Fruit fly (Drosophila melanogaster) whole organism, prepupa: ENCODE measurements around the gene RPA1.

Experiments used
- Blimp-1 ChIP-seq: fragments of 200-800 bp; sonication (Bioruptor generic); optimal IDR thresholded peaks from 3 replicates; lab custom pipeline; 2017; ENCODE audit warnings: missing biosample characterization, missing genetic modification characterization, mild to moderate bottlenecking, moderate library complexity, missing genetic modification reagents
- CG10631 ChIP-seq: fragments of 200-800 bp; sonication (Bioruptor generic); optimal IDR thresholded peaks from 2 replicates; lab custom pipeline; 2016; ENCODE audit warnings: missing biosample characterization, missing genetic modification characterization
- CG10669 ChIP-seq: fragments of 200-800 bp; sonication (Bioruptor generic); optimal IDR thresholded peaks from 3 replicates; lab custom pipeline; 2018; ENCODE audit warnings: missing biosample characterization, mild to moderate bottlenecking, missing genetic modification characterization, moderate library complexity
- CG11902 ChIP-seq: fragments of 200-800 bp; sonication (Bioruptor generic); optimal IDR thresholded peaks from 3 replicates; lab custom pipeline; 2016; ENCODE audit warnings: missing biosample characterization, missing genetic modification characterization
- CG1621 ChIP-seq: fragments of 200-800 bp; sonication (Bioruptor generic); optimal IDR thresholded peaks from 3 replicates; lab custom pipeline; 2018; ENCODE audit warnings: missing biosample characterization, mild to moderate bottlenecking, missing genetic modification characterization
- CG16779 ChIP-seq: fragments of 200-800 bp; sonication (Bioruptor generic); optimal IDR thresholded peaks from 3 replicates; lab custom pipeline; 2017; ENCODE audit warnings: missing biosample characterization, mild to moderate bottlenecking, missing genetic modification characterization
- CG3032 ChIP-seq: fragments of 200-800 bp; optimal IDR thresholded peaks from 2 replicates; lab custom pipeline; 2019; ENCODE audit warnings: missing biosample characterization, mild to moderate bottlenecking, missing genetic modification characterization, moderate library complexity
- CG31627 ChIP-seq: fragments of 200-800 bp; sonication (Bioruptor generic); optimal IDR thresholded peaks from 3 replicates; lab custom pipeline; 2016; ENCODE audit warnings: missing biosample characterization, missing genetic modification characterization
- CG32006 ChIP-seq: fragments of 200-800 bp; sonication (Bioruptor generic); optimal IDR thresholded peaks from 3 replicates; lab custom pipeline; 2017; ENCODE audit warnings: missing biosample characterization, mild to moderate bottlenecking, missing genetic modification characterization
- CG34406 ChIP-seq: fragments of 200-800 bp; sonication (Bioruptor generic); optimal IDR thresholded peaks from 3 replicates; lab custom pipeline; 2016; ENCODE audit warnings: missing biosample characterization, missing genetic modification characterization
- CG3919 ChIP-seq: fragments of 200-800 bp; sonication (Bioruptor generic); optimal IDR thresholded peaks from 3 replicates; lab custom pipeline; 2016; ENCODE audit warnings: missing biosample characterization, missing genetic modification characterization
- CG6163 ChIP-seq: fragments of 200-800 bp; sonication (Bioruptor generic); IDR thresholded peaks from 3 replicates; pipeline ENCODE4 v1.3.6; 2022; ENCODE audit warnings: missing biosample characterization, missing genetic modification characterization
- CG6276 ChIP-seq: fragments of 200-800 bp; sonication (Bioruptor generic); optimal IDR thresholded peaks from 2 replicates; lab custom pipeline; 2017; ENCODE audit warnings: missing biosample characterization, mild to moderate bottlenecking, missing genetic modification characterization
- CG6792 ChIP-seq: fragments of 200-800 bp; sonication (Bioruptor generic); optimal IDR thresholded peaks from 3 replicates; lab custom pipeline; 2016; ENCODE audit warnings: missing biosample characterization, missing genetic modification characterization
- CG6854 ChIP-seq: fragments of 200-800 bp; sonication (Bioruptor generic); optimal IDR thresholded peaks from 2 replicates; lab custom pipeline; 2017; ENCODE audit warnings: missing biosample characterization, mild to moderate bottlenecking, missing genetic modification characterization
- CG7368 ChIP-seq: fragments of 200-800 bp; sonication (Bioruptor generic); optimal IDR thresholded peaks from 3 replicates; lab custom pipeline; 2016; ENCODE audit warnings: missing biosample characterization, missing genetic modification characterization
- CG8119 ChIP-seq: fragments of 200-800 bp; sonication (Bioruptor generic); IDR thresholded peaks from 3 replicates; pipeline ENCODE4 v1.3.6; 2022; ENCODE audit warnings: missing biosample characterization, missing genetic modification characterization
- CG8319 ChIP-seq: fragments of 200-800 bp; sonication (Bioruptor generic); optimal IDR thresholded peaks from 3 replicates; lab custom pipeline; 2016; ENCODE audit warnings: missing biosample characterization, missing genetic modification characterization
- CG9139 ChIP-seq: fragments of 200-800 bp; sonication (Bioruptor generic); optimal IDR thresholded peaks from 3 replicates; lab custom pipeline; 2017; ENCODE audit warnings: missing biosample characterization, mild to moderate bottlenecking, missing genetic modification characterization
- Eip75B ChIP-seq: fragments of 200-800 bp; sonication (Bioruptor generic); optimal IDR thresholded peaks from 3 replicates; lab custom pipeline; 2016; ENCODE audit warnings: missing biosample characterization, missing genetic modification characterization
- Eip78C ChIP-seq: fragments of 200-800 bp; sonication (Bioruptor generic); peaks from one replicate; lab custom pipeline; 2016; ENCODE audit warnings: missing biosample characterization, missing genetic modification characterization
- Eip93F ChIP-seq: fragments of 200-800 bp; sonication (Bioruptor generic); optimal IDR thresholded peaks from 2 replicates; lab custom pipeline; 2016; ENCODE audit warnings: missing biosample characterization, mild to moderate bottlenecking, missing genetic modification characterization
- Ets21C ChIP-seq: fragments of 200-800 bp; sonication (Bioruptor generic); optimal IDR thresholded peaks from 3 replicates; lab custom pipeline; 2016; ENCODE audit warnings: missing biosample characterization, missing genetic modification characterization
- Ets96B ChIP-seq: fragments of 200-800 bp; optimal IDR thresholded peaks from 2 replicates; lab custom pipeline; 2019; ENCODE audit warnings: missing biosample characterization, mild to moderate bottlenecking, missing genetic modification characterization, moderate library complexity
- Hr38 ChIP-seq: sonication (Bioruptor generic); optimal IDR thresholded peaks from 2 replicates; lab custom pipeline; 2016; ENCODE audit warnings: missing biosample characterization, missing genetic modification characterization
- Hr39 ChIP-seq: fragments of 200-800 bp; sonication (Bioruptor generic); optimal IDR thresholded peaks from 2 replicates; lab custom pipeline; 2016; ENCODE audit warnings: missing biosample characterization, missing genetic modification characterization
- Hr4 ChIP-seq: fragments of 200-800 bp; sonication (Bioruptor generic); optimal IDR thresholded peaks from 3 replicates; lab custom pipeline; 2016; ENCODE audit warnings: missing biosample characterization, missing genetic modification characterization
- Lpt ChIP-seq: fragments of 200-800 bp; sonication (Bioruptor generic); optimal IDR thresholded peaks from 3 replicates; lab custom pipeline; 2016; ENCODE audit warnings: missing biosample characterization, missing genetic modification characterization
- Met ChIP-seq: fragments of 200-800 bp; sonication (Bioruptor generic); optimal IDR thresholded peaks from 3 replicates; lab custom pipeline; 2016; ENCODE audit warnings: missing biosample characterization, missing genetic modification characterization
- OdsH ChIP-seq: fragments of 200-800 bp; sonication (Bioruptor generic); optimal IDR thresholded peaks from 3 replicates; lab custom pipeline; 2016; ENCODE audit warnings: missing biosample characterization, missing genetic modification characterization
- Smox ChIP-seq: fragments of 200-800 bp; sonication (Bioruptor generic); optimal IDR thresholded peaks from 3 replicates; lab custom pipeline; 2016; ENCODE audit warnings: missing biosample characterization, missing genetic modification characterization
- Sox102F ChIP-seq: fragments of 200-800 bp; sonication (Bioruptor generic); optimal IDR thresholded peaks from 2 replicates; lab custom pipeline; 2016; ENCODE audit warnings: missing biosample characterization, mild to moderate bottlenecking, missing genetic modification characterization
- Sox14 ChIP-seq: fragments of 200-800 bp; sonication (Bioruptor generic); optimal IDR thresholded peaks from 3 replicates; lab custom pipeline; 2016; ENCODE audit warnings: missing biosample characterization, missing genetic modification characterization
- Sox15 ChIP-seq: fragments of 200-800 bp; sonication (Bioruptor generic); optimal IDR thresholded peaks from 3 replicates; lab custom pipeline; 2016; ENCODE audit warnings: missing biosample characterization, missing genetic modification characterization
- achi ChIP-seq: fragments of 200-800 bp; sonication (Bioruptor generic); optimal IDR thresholded peaks from 3 replicates; lab custom pipeline; 2016; ENCODE audit warnings: missing biosample characterization, missing genetic modification characterization
- acj6 ChIP-seq: fragments of 200-800 bp; sonication (Bioruptor generic); optimal IDR thresholded peaks from 3 replicates; lab custom pipeline; 2016; ENCODE audit warnings: missing biosample characterization, missing genetic modification characterization
- dac ChIP-seq: fragments of 200-800 bp; sonication (Bioruptor generic); optimal IDR thresholded peaks from 2 replicates; lab custom pipeline; 2017; ENCODE audit warnings: missing biosample characterization, mild to moderate bottlenecking, missing genetic modification characterization
- dsx ChIP-seq: fragments of 200-800 bp; optimal IDR thresholded peaks from 3 replicates; lab custom pipeline; 2019; ENCODE audit warnings: missing biosample characterization, mild to moderate bottlenecking, missing genetic modification characterization, moderate library complexity; ENCODE audit not compliant: poor library complexity, severe bottlenecking
- eg ChIP-seq: fragments of 200-800 bp; sonication (Bioruptor generic); IDR thresholded peaks from 3 replicates; pipeline ENCODE4 v1.3.6; 2022; ENCODE audit warnings: missing biosample characterization, missing genetic modification characterization
- esn ChIP-seq: fragments of 200-800 bp; sonication (Bioruptor generic); optimal IDR thresholded peaks from 2 replicates; lab custom pipeline; 2016; ENCODE audit warnings: missing biosample characterization, mild to moderate bottlenecking, missing genetic modification characterization, moderate library complexity
- fd59A ChIP-seq: fragments of 200-800 bp; sonication (Bioruptor generic); optimal IDR thresholded peaks from 2 replicates; lab custom pipeline; 2017; ENCODE audit warnings: missing biosample characterization, mild to moderate bottlenecking, missing genetic modification characterization, missing genetic modification reagents
- fd85E ChIP-seq: fragments of 200-800 bp; sonication (Bioruptor generic); optimal IDR thresholded peaks from 3 replicates; lab custom pipeline; 2016; ENCODE audit warnings: missing biosample characterization, missing genetic modification characterization
- lz ChIP-seq: fragments of 200-800 bp; sonication (Bioruptor generic); optimal IDR thresholded peaks from 3 replicates; lab custom pipeline; 2016; ENCODE audit warnings: missing biosample characterization, missing genetic modification characterization
- pdm3 ChIP-seq: fragments of 200-800 bp; sonication (Bioruptor generic); optimal IDR thresholded peaks from 3 replicates; lab custom pipeline; 2016; ENCODE audit warnings: missing biosample characterization, missing genetic modification characterization
- salr ChIP-seq, 2 experiments: fragments of 200-800 bp; sonication (Bioruptor generic); optimal IDR thresholded peaks; 3 replicates each; lab custom pipeline; 2016 to 2018; ENCODE audit warnings: missing biosample characterization in 2 of 2, missing genetic modification characterization in 2 of 2, mild to moderate bottlenecking in 1 of 2
- spab ChIP-seq: fragments of 200-800 bp; sonication (Bioruptor generic); optimal IDR thresholded peaks from 2 replicates; lab custom pipeline; 2017; ENCODE audit warnings: missing biosample characterization, mild to moderate bottlenecking, missing genetic modification characterization, missing genetic modification reagents
- ss ChIP-seq, 2 experiments: fragments of 200-800 bp; sonication (Bioruptor generic); optimal IDR thresholded peaks; 2 replicates in 1 of 2; 3 replicates in 1 of 2; lab custom pipeline; 2017 to 2018; ENCODE audit warnings: mild to moderate bottlenecking in 2 of 2, missing biosample characterization in 2 of 2, missing genetic modification characterization in 2 of 2, moderate library complexity in 1 of 2
- svp ChIP-seq: fragments of 200-800 bp; sonication (Bioruptor generic); peaks from one replicate; lab custom pipeline; 2016; ENCODE audit warnings: missing biosample characterization, missing genetic modification characterization
- topi ChIP-seq: fragments of 200-800 bp; sonication (Bioruptor generic); optimal IDR thresholded peaks from 3 replicates; lab custom pipeline; 2016; ENCODE audit warnings: missing biosample characterization, missing genetic modification characterization
- vri ChIP-seq: fragments of 200-800 bp; sonication (Bioruptor generic); optimal IDR thresholded peaks from 3 replicates; lab custom pipeline; 2016; ENCODE audit warnings: missing biosample characterization, mild to moderate bottlenecking, missing genetic modification characterization

RPA1 gene

DNA sequence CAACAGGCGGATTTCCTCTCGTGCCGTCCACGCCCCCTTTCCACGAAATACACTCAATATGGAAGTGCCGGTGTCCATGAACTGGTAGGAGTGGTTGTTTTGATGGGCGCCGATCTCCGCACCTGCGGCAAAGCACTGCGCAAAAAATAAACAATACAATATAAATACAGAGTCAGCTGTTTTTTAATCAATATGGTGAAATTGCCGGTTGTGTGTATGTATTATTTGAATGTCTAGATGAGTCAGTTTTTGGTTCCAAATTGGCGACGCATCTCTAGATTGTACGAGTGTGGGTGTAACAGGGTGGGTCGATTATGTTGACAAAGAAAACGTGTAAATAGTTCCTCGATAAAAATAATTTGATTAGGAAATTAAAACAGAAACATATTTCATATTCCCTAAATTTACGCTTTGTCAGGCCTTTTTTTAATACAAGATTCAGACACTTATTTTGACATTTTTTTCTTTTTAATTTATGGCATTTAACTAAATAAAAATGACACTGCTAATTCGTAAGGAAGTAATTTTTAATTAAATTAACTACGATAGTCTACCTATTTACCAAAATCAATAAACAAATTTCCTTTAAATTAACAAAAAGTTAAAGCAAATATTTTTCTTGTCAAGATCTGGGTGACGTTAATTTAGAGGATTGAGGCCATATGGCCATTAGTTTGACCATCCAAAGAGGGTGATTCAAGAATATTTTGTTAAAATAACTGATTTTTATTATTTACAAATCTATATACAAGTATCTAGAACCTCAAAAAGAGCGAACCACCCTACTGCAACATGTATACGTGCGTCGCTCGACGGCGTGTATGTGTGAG, 24.6 kb downstream of the RPA1 start:
- TF ChIP-seq Eip93F (GFP tag; lab: Kevin White, UChicago) = peak; percentile 64
- TF ChIP-seq Sox102F (GFP tag; lab: Kevin White, UChicago) = peak; percentile 89
- peak; percentile 89 for TF ChIP-seq lz (GFP tag; lab: Kevin White, UChicago)
- peak; percentile 68 for TF ChIP-seq Ets21C (GFP tag; lab: Kevin White, UChicago)
- peak; percentile 99 for TF ChIP-seq Eip78C (GFP tag; lab: Kevin White, UChicago)
- peak; percentile 52 to 97 for TF ChIP-seq salr (GFP tag; optimal IDR thresholded peaks at IDR 0.05; lab: Kevin White, UChicago)
- TF ChIP-seq CG6854 (GFP tag; lab: Kevin White, UChicago) = peak; percentile 69
- peak; percentile 83 for TF ChIP-seq Hr39 (GFP tag; lab: Kevin White, UChicago)
- TF ChIP-seq CG11902 (GFP tag; lab: Kevin White, UChicago) = peak; percentile 69
- peak; percentile 79 for TF ChIP-seq Blimp-1 (GFP tag; lab: Kevin White, UChicago)
- peak; percentile 77 for TF ChIP-seq CG7368 (GFP tag; lab: Kevin White, UChicago)
- TF ChIP-seq CG1621 = peak; percentile 49
- TF ChIP-seq CG10669 = peak; percentile 81
- peak; percentile 89 for TF ChIP-seq Smox (GFP tag; lab: Kevin White, UChicago)
- TF ChIP-seq Hr4 (GFP tag; lab: Kevin White, UChicago) = peak; percentile 90
- peak; percentile 95 for TF ChIP-seq esn (GFP tag; lab: Kevin White, UChicago)
- TF ChIP-seq Met = peak; percentile 90
- peak; percentile 83 to 89 for TF ChIP-seq ss (GFP tag; optimal IDR thresholded peaks at IDR 0.05; lab: Kevin White, UChicago)
- TF ChIP-seq CG32006 (GFP tag; lab: Kevin White, UChicago) = peak; percentile 95
- TF ChIP-seq achi (GFP tag; lab: Kevin White, UChicago) = peak; percentile 90
- peak; percentile 72 for TF ChIP-seq eg (GFP tag; lab: Robert Waterston, UW)
- TF ChIP-seq fd85E (GFP tag; lab: Kevin White, UChicago) = peak; percentile 69
- peak; percentile 61 for TF ChIP-seq CG9139 (GFP tag; lab: Kevin White, UChicago)
- TF ChIP-seq svp (GFP tag; lab: Kevin White, UChicago) = peak; percentile 97
- TF ChIP-seq CG31627 (GFP tag; lab: Kevin White, UChicago) = peak; percentile 85
- peak; percentile 89 for TF ChIP-seq acj6 (GFP tag; lab: Kevin White, UChicago)
- TF ChIP-seq Lpt = peak; percentile 68
- peak; percentile 88 for TF ChIP-seq CG16779
- peak; percentile 86 for TF ChIP-seq CG6792 (GFP tag; lab: Kevin White, UChicago)
- peak; percentile 92 for TF ChIP-seq CG34406 (GFP tag; lab: Kevin White, UChicago)
- peak; percentile 86 for TF ChIP-seq Sox14 (GFP tag; lab: Kevin White, UChicago)
- TF ChIP-seq Ets96B (tag; lab: Kevin White, UChicago) = peak; percentile 84
- peak; percentile 71 for TF ChIP-seq vri (GFP tag; lab: Kevin White, UChicago)
- TF ChIP-seq dsx (GFP tag; lab: Kevin White, UChicago) = peak; percentile 69
- peak; percentile 90 for TF ChIP-seq CG10631 (GFP tag; lab: Kevin White, UChicago)
- peak; percentile 74 for TF ChIP-seq CG6163
- peak; percentile 91 for TF ChIP-seq CG3919 (GFP tag; lab: Kevin White, UChicago)
- TF ChIP-seq CG8319 = peak; percentile 79
- peak; percentile 92 for TF ChIP-seq Eip75B
- no peak for TF ChIP-seq Hr38 (GFP tag; lab: Kevin White, UChicago)
- TF ChIP-seq Sox15 (GFP tag; lab: Kevin White, UChicago) = peak; percentile 88
- peak; percentile 88 for TF ChIP-seq CG3032
- TF ChIP-seq pdm3 (GFP tag; lab: Kevin White, UChicago) = peak; percentile 89
- peak; percentile 94 for TF ChIP-seq CG6276 (GFP tag; lab: Kevin White, UChicago)
- peak; percentile 86 for TF ChIP-seq CG8119 (GFP tag; lab: Robert Waterston, UW)
- peak; percentile 92 for TF ChIP-seq topi (GFP tag; lab: Kevin White, UChicago)
- TF ChIP-seq OdsH = peak; percentile 90
- peak; percentile 83 for TF ChIP-seq fd59A (GFP tag; lab: Kevin White, UChicago)
- TF ChIP-seq dac = peak; percentile 73
- TF ChIP-seq spab (GFP tag; lab: Kevin White, UChicago) = peak; percentile 84
